Fruit fly (Drosophila melanogaster) whole organism, embryonic: ENCODE data around the gene CG18557.
A peak's percentile ranks its signal among the peaks of the same experiment; 100 is the strongest.

Experiments used
- Atf3 ChIP-seq: fragments of 200-800 bp; sonication (Bioruptor generic); optimal IDR thresholded peaks from 3 replicates; lab custom pipeline; 2016; ENCODE audit warnings: missing biosample characterization, missing genetic modification characterization
- CG10267 ChIP-seq: fragments of 200-800 bp; sonication (Bioruptor generic); optimal IDR thresholded peaks from 2 replicates; lab custom pipeline; 2018; ENCODE audit warnings: missing biosample characterization, mild to moderate bottlenecking, missing genetic modification characterization, moderate library complexity
- CG15073 ChIP-seq: fragments of 200-800 bp; sonication (Bioruptor generic); optimal IDR thresholded peaks from 2 replicates; lab custom pipeline; 2016; ENCODE audit warnings: missing biosample characterization, missing genetic modification characterization
- CG1602 ChIP-seq: fragments of 200-800 bp; sonication (Bioruptor generic); optimal IDR thresholded peaks from 3 replicates; lab custom pipeline; 2016; ENCODE audit warnings: missing biosample characterization, missing genetic modification characterization
- CG17361 ChIP-seq: fragments of 200-800 bp; sonication (Bioruptor generic); IDR thresholded peaks from 3 replicates; pipeline ENCODE4 v1.3.6; 2022; ENCODE audit warnings: missing biosample characterization, missing genetic modification characterization
- CG17568 ChIP-seq: fragments of 200-800 bp; sonication (Bioruptor generic); optimal IDR thresholded peaks from 2 replicates; lab custom pipeline; 2018; ENCODE audit warnings: missing biosample characterization, mild to moderate bottlenecking, missing genetic modification characterization, moderate library complexity
- CG1792 ChIP-seq: fragments of 200-800 bp; sonication (Bioruptor generic); optimal IDR thresholded peaks from 2 replicates; lab custom pipeline; 2016; ENCODE audit warnings: missing biosample characterization, missing genetic modification characterization
- CG2202 ChIP-seq: fragments of 200-800 bp; sonication (Bioruptor generic); optimal IDR thresholded peaks from 2 replicates; lab custom pipeline; 2018; ENCODE audit warnings: missing biosample characterization, mild to moderate bottlenecking, missing genetic modification characterization
- CG3407 ChIP-seq: fragments of 200-800 bp; sonication (Bioruptor generic); optimal IDR thresholded peaks from 2 replicates; lab custom pipeline; 2018; ENCODE audit warnings: missing biosample characterization, mild to moderate bottlenecking, missing genetic modification characterization
- CG43689 ChIP-seq: fragments of 200-800 bp; sonication (Bioruptor generic); IDR thresholded peaks from 2 replicates; pipeline ENCODE4 v1.3.6; 2022; ENCODE audit warnings: missing biosample characterization, missing genetic modification characterization
- CG6854 ChIP-seq: fragments of 200-800 bp; sonication (Bioruptor generic); optimal IDR thresholded peaks from 3 replicates; lab custom pipeline; 2017; ENCODE audit warnings: missing biosample characterization, mild to moderate bottlenecking, missing genetic modification characterization
- CG9215 ChIP-seq: fragments of 200-800 bp; sonication (Bioruptor generic); IDR thresholded peaks from 2 replicates; pipeline ENCODE4 v1.3.6; 2022; ENCODE audit warnings: missing biosample characterization, missing genetic modification characterization
- CG9797 ChIP-seq: fragments of 200-800 bp; sonication (Bioruptor generic); optimal IDR thresholded peaks from 3 replicates; lab custom pipeline; 2018; ENCODE audit warnings: missing biosample characterization, mild to moderate bottlenecking, missing genetic modification characterization
- Chrac-16 ChIP-seq: fragments of 200-800 bp; sonication (Bioruptor generic); optimal IDR thresholded peaks from 3 replicates; lab custom pipeline; 2016; ENCODE audit warnings: missing biosample characterization, missing genetic modification characterization
- Deaf1 ChIP-seq: fragments of 200-800 bp; optimal IDR thresholded peaks from 3 replicates; lab custom pipeline; 2019; ENCODE audit warnings: missing biosample characterization, mild to moderate bottlenecking, missing genetic modification characterization, moderate library complexity
- Dip3 ChIP-seq: fragments of 200-800 bp; sonication (Bioruptor generic); optimal IDR thresholded peaks from 3 replicates; lab custom pipeline; 2016; ENCODE audit warnings: missing biosample characterization, missing genetic modification characterization
- Doc2 ChIP-seq: fragments of 200-800 bp; sonication (Bioruptor generic); IDR thresholded peaks from 2 replicates; pipeline ENCODE4 v1.3.6; 2022; ENCODE audit warnings: missing biosample characterization, missing genetic modification characterization
- Ets65A ChIP-seq: fragments of 200-800 bp; sonication (Bioruptor generic); peaks from one replicate; lab custom pipeline; 2016; ENCODE audit warnings: missing biosample characterization, missing genetic modification characterization
- Gug ChIP-seq: fragments of 200-800 bp; sonication (Bioruptor generic); IDR thresholded peaks from 4 replicates; pipeline ENCODE4 v1.3.6; 2022; ENCODE audit warnings: missing biosample characterization, missing genetic modification characterization
- HLHmδ ChIP-seq: fragments of 200-800 bp; sonication (Bioruptor generic); optimal IDR thresholded peaks from 2 replicates; lab custom pipeline; 2018; ENCODE audit warnings: missing biosample characterization, mild to moderate bottlenecking, missing genetic modification characterization, moderate library complexity
- Hmx ChIP-seq: fragments of 200-800 bp; sonication (Bioruptor generic); optimal IDR thresholded peaks from 2 replicates; lab custom pipeline; 2016; ENCODE audit warnings: missing biosample characterization, missing genetic modification characterization
- Hr3 ChIP-seq: fragments of 200-800 bp; sonication (Bioruptor generic); optimal IDR thresholded peaks from 3 replicates; lab custom pipeline; 2016; ENCODE audit warnings: missing biosample characterization, missing genetic modification characterization
- Meics ChIP-seq: fragments of 200-800 bp; sonication (Bioruptor generic); optimal IDR thresholded peaks from 2 replicates; lab custom pipeline; 2017; ENCODE audit warnings: missing biosample characterization, mild to moderate bottlenecking, missing genetic modification characterization
- Mes4 ChIP-seq: fragments of 200-800 bp; sonication (Bioruptor generic); optimal IDR thresholded peaks from 2 replicates; lab custom pipeline; 2016; ENCODE audit warnings: missing biosample characterization, missing genetic modification characterization
- Nf-YA ChIP-seq: fragments of 200-800 bp; sonication (Bioruptor generic); IDR thresholded peaks from 2 replicates; pipeline ENCODE4 v1.3.6; 2022; ENCODE audit warnings: missing biosample characterization, missing genetic modification characterization
- Oaz ChIP-seq: fragments of 200-800 bp; sonication (Bioruptor generic); IDR thresholded peaks from 2 replicates; pipeline ENCODE4 v1.3.6; 2022; ENCODE audit warnings: missing biosample characterization, missing genetic modification characterization
- PHDP ChIP-seq: fragments of 200-800 bp; sonication (Bioruptor generic); optimal IDR thresholded peaks from 3 replicates; lab custom pipeline; 2018; ENCODE audit warnings: missing biosample characterization, mild to moderate bottlenecking, missing genetic modification characterization, moderate library complexity
- Six4 ChIP-seq: fragments of 200-800 bp; sonication (Bioruptor generic); optimal IDR thresholded peaks from 2 replicates; lab custom pipeline; 2016; ENCODE audit warnings: missing biosample characterization, missing genetic modification characterization
- ash1 ChIP-seq: fragments of 200-800 bp; sonication (Bioruptor generic); optimal IDR thresholded peaks from 2 replicates; lab custom pipeline; 2018; ENCODE audit warnings: missing biosample characterization, mild to moderate bottlenecking, missing genetic modification characterization
- caup ChIP-seq: fragments of 200-800 bp; sonication (Bioruptor generic); optimal IDR thresholded peaks from 3 replicates; lab custom pipeline; 2017; ENCODE audit warnings: missing biosample characterization, mild to moderate bottlenecking, missing genetic modification characterization, moderate library complexity; ENCODE audit not compliant: severe bottlenecking
- eve ChIP-seq, 2 experiments: fragments of >200 bp; optimal IDR thresholded peaks; 2 replicates each; lab custom pipeline; 2017; ENCODE audit warnings: missing biosample characterization in 2 of 2, missing genetic modification characterization in 2 of 2
- fru ChIP-seq: fragments of >200 bp; optimal IDR thresholded peaks from 2 replicates; lab custom pipeline; 2017
- gcm2 ChIP-seq: fragments of 200-800 bp; sonication (Bioruptor generic); optimal IDR thresholded peaks from 2 replicates; lab custom pipeline; 2016; ENCODE audit warnings: missing biosample characterization, missing genetic modification characterization
- hbn ChIP-seq: fragments of 200-800 bp; sonication (Bioruptor generic); IDR thresholded peaks from 2 replicates; pipeline ENCODE4 v1.3.6; 2022; ENCODE audit warnings: missing biosample characterization, missing genetic modification characterization; ENCODE audit not compliant: partially characterized antibody
- hth ChIP-seq: fragments of >200 bp; optimal IDR thresholded peaks from 2 replicates; lab custom pipeline; 2017; ENCODE audit warnings: inconsistent platforms
- kay ChIP-seq: fragments of 200-800 bp; sonication (Bioruptor generic); optimal IDR thresholded peaks from 2 replicates; lab custom pipeline; 2016; ENCODE audit warnings: missing biosample characterization, missing genetic modification characterization
- lmd ChIP-seq: fragments of 200-800 bp; sonication (Bioruptor generic); IDR thresholded peaks from 2 replicates; pipeline ENCODE4 v1.3.6; 2022; ENCODE audit warnings: missing biosample characterization, missing genetic modification characterization
- luna ChIP-seq: fragments of 200-800 bp; sonication (Bioruptor generic); optimal IDR thresholded peaks from 2 replicates; lab custom pipeline; 2016; ENCODE audit warnings: missing biosample characterization, missing genetic modification characterization
- nerfin-2 ChIP-seq: fragments of 200-800 bp; sonication (Bioruptor generic); IDR thresholded peaks from 2 replicates; pipeline ENCODE4 v1.3.6; 2022; ENCODE audit warnings: missing biosample characterization, missing genetic modification characterization; ENCODE audit not compliant: partially characterized antibody
- pho ChIP-seq: fragments of 200-800 bp; sonication (Bioruptor generic); optimal IDR thresholded peaks from 2 replicates; lab custom pipeline; 2016; ENCODE audit warnings: missing biosample characterization, missing genetic modification characterization
- sc ChIP-seq, 3 experiments: fragments of >200 bp in 2 of 3; fragments of 200-800 bp in 1 of 3; sonication (Bioruptor generic) in 1 of 3; optimal IDR thresholded peaks; 2 replicates in 2 of 3; 3 replicates in 1 of 3; lab custom pipeline; 2017; ENCODE audit warnings: mild to moderate bottlenecking in 1 of 3, missing biosample characterization in 1 of 3, missing genetic modification characterization in 1 of 3, missing genetic modification reagents in 1 of 3
- sisA ChIP-seq: fragments of 200-800 bp; sonication (Bioruptor generic); IDR thresholded peaks from 2 replicates; pipeline ENCODE4 v1.3.6; 2022; ENCODE audit warnings: missing biosample characterization, missing genetic modification characterization
- slp2 ChIP-seq: fragments of 200-800 bp; sonication (Bioruptor generic); optimal IDR thresholded peaks from 2 replicates; lab custom pipeline; 2016; ENCODE audit warnings: missing biosample characterization, missing genetic modification characterization
- sna ChIP-seq: fragments of 200-800 bp; sonication (Bioruptor generic); IDR thresholded peaks from 2 replicates; pipeline ENCODE4 v1.3.6; 2022; ENCODE audit warnings: missing biosample characterization, missing genetic modification characterization; ENCODE audit not compliant: partially characterized antibody
- sqz ChIP-seq: fragments of 200-800 bp; sonication (Bioruptor generic); optimal IDR thresholded peaks from 3 replicates; lab custom pipeline; 2018; ENCODE audit warnings: missing biosample characterization, mild to moderate bottlenecking, missing genetic modification characterization
- tio ChIP-seq: fragments of 200-800 bp; sonication (Bioruptor generic); optimal IDR thresholded peaks from 2 replicates; lab custom pipeline; 2017; ENCODE audit warnings: missing biosample characterization, missing genetic modification characterization, inconsistent platforms
- trh ChIP-seq: fragments of 200-800 bp; sonication (Bioruptor generic); optimal IDR thresholded peaks from 2 replicates; lab custom pipeline; 2016; ENCODE audit warnings: missing biosample characterization, missing genetic modification characterization
- usp ChIP-seq: fragments of >200 bp; optimal IDR thresholded peaks from 2 replicates; lab custom pipeline; 2017; ENCODE audit warnings: missing biosample characterization, missing genetic modification characterization
- wdn ChIP-seq: fragments of 200-800 bp; sonication (Bioruptor generic); IDR thresholded peaks from 2 replicates; pipeline ENCODE4 v1.3.6; 2022; ENCODE audit warnings: missing biosample characterization, missing genetic modification characterization
- zfh1 ChIP-seq: fragments of 200-800 bp; sonication (Bioruptor generic); IDR thresholded peaks from 3 replicates; pipeline ENCODE4 v1.3.6; 2022; ENCODE audit warnings: missing biosample characterization, missing genetic modification characterization

CG18557 gene

dm6 chr2L:2885503-2886225, 40.1 kb upstream of the CG18557 start, which contains the start of the genes NTPase and lilli (continued):
- TF ChIP-seq Nf-YA (GFP tag; lab: Robert Waterston, UW) (no peak), CG3407 (GFP tag; lab: Kevin White, UChicago) (no peak), CG1602 (peak; percentile 50), lmd (peak; percentile 40; the same call in 1 of the 2 replicates), Gug (peak; percentile 20; the same call in 2 of the 4 replicates), nerfin-2 (GFP tag; lab: Robert Waterston, UW) (peak; percentile 87), ash1 (GFP tag; lab: Kevin White, UChicago) (no peak), caup (no peak), PHDP (tag; lab: Kevin White, UChicago) (peak; percentile 12), Mes4 (GFP tag; lab: Kevin White, UChicago) (peak; percentile 25), sqz (peak; percentile 96), kay (GFP tag; lab: Kevin White, UChicago) (peak; percentile 44), CG15073 (GFP tag; lab: Kevin White, UChicago) (no peak), sc (optimal IDR thresholded peaks at IDR 0.05; lab: Kevin White, UChicago) (no peak), sc (GFP tag; optimal IDR thresholded peaks at IDR 0.05; lab: Kevin White, UChicago) (no peak), CG17568 (GFP tag; lab: Kevin White, UChicago) (peak; percentile 40), Atf3 (GFP tag; lab: Kevin White, UChicago) (peak; percentile 51), Hmx (GFP tag; lab: Kevin White, UChicago) (peak; percentile 68), usp (no peak), luna (GFP tag; lab: Kevin White, UChicago) (no peak), slp2 (GFP tag; lab: Kevin White, UChicago) (peak; percentile 72), hth (no peak), CG6854 (GFP tag; lab: Kevin White, UChicago) (no peak), CG17361 (GFP tag; lab: Robert Waterston, UW) (peak; percentile 60; the same call in 2 of the 3 replicates), CG2202 (tag; lab: Kevin White, UChicago) (no peak), Chrac-16 (GFP tag; lab: Kevin White, UChicago) (peak; percentile 66), CG1792 (GFP tag; lab: Kevin White, UChicago) (peak; percentile 12), Dip3 (GFP tag; lab: Kevin White, UChicago) (peak; percentile 66), sisA (GFP tag; lab: Robert Waterston, UW) (peak; percentile 57), fru (lab: Kevin White, UChicago) (no peak), zfh1 (GFP tag; lab: Robert Waterston, UW) (peak; percentile 71), gcm2 (GFP tag; lab: Kevin White, UChicago) (peak; percentile 7), Meics (peak; percentile 19), Hr3 (GFP tag; lab: Kevin White, UChicago) (peak; percentile 27), HLHmδ (GFP tag; lab: Kevin White, UChicago) (no peak), eve (GFP tag; optimal IDR thresholded peaks at IDR 0.05; lab: Kevin White, UChicago) (peak in 1 of 2 experiments; percentile 29), Ets65A (GFP tag; lab: Kevin White, UChicago) (peak; percentile 92), tio (peak; percentile 77), CG10267 (tag; lab: Kevin White, UChicago) (peak; percentile 95), CG9797 (GFP tag; lab: Kevin White, UChicago) (no peak), wdn (GFP tag; lab: Robert Waterston, UW) (0 out of 2 replicates have a peak, but pooled peaks have one; percentile 49), Six4 (GFP tag; lab: Kevin White, UChicago) (peak; percentile 53), Deaf1 (tag; lab: Kevin White, UChicago) (no peak), Oaz (GFP tag; lab: Robert Waterston, UW) (0 out of 2 replicates have a peak, but pooled peaks have one; percentile 28), pho (GFP tag; lab: Kevin White, UChicago) (peak; percentile 29), hbn (GFP tag; lab: Robert Waterston, UW) (peak; percentile 82), sna (GFP tag; lab: Robert Waterston, UW) (peak; percentile 89), Doc2 (no peak), CG43689 (GFP tag; lab: Robert Waterston, UW) (no peak), trh (GFP tag; lab: Kevin White, UChicago) (peak; percentile 41), CG9215 (GFP tag; lab: Robert Waterston, UW) (no peak)
